Worm (Caenorhabditis elegans) whole organism, early embryonic: Measurements from ENCODE around the gene F53F4.11.

Experiments used
- F13C5.2 ChIP-seq: sonication (generic microtip); optimal IDR thresholded peaks from 2 replicates; lab custom pipeline; 2017; ENCODE audit warnings: mild to moderate bottlenecking, missing genetic modification characterization, inconsistent platforms, missing compliant biosample characterization
- aly-1 ChIP-seq: sonication (generic microtip); optimal IDR thresholded peaks from 2 replicates; lab custom pipeline; 2016; ENCODE audit warnings: missing genetic modification characterization, missing compliant biosample characterization
- ama-1 ChIP-seq: fragments of 150-350 bp; optimal IDR thresholded peaks from 2 replicates; lab custom pipeline; 2014
- ceh-13 ChIP-seq: fragments of 200-800 bp; sonication (Bioruptor generic); optimal IDR thresholded peaks from 2 replicates; lab custom pipeline; 2018; ENCODE audit warnings: mild to moderate bottlenecking, missing genetic modification characterization, missing compliant biosample characterization
- ets-7 ChIP-seq: sonication (generic microtip); optimal IDR thresholded peaks from 2 replicates; lab custom pipeline; 2016; ENCODE audit warnings: missing genotype, missing genetic modification characterization, missing compliant biosample characterization
- flt-1 ChIP-seq: fragments of 200-800 bp; sonication (Bioruptor generic); IDR thresholded peaks from 2 replicates; pipeline ENCODE4 v1.3.6; 2022; ENCODE audit warnings: missing genetic modification characterization, missing compliant biosample characterization
- hmg-4 ChIP-seq: fragments of 200-800 bp; sonication (Bioruptor generic); optimal IDR thresholded peaks from 2 replicates; lab custom pipeline; 2018; ENCODE audit warnings: mild to moderate bottlenecking, missing genetic modification characterization, missing compliant biosample characterization
- hnd-1 ChIP-seq: sonication (generic microtip); optimal IDR thresholded peaks from 2 replicates; lab custom pipeline; 2016; ENCODE audit warnings: missing genetic modification characterization, missing compliant biosample characterization
- pes-1 ChIP-seq: fragments of 200-800 bp; sonication (Bioruptor generic); IDR thresholded peaks from 2 replicates; pipeline ENCODE4 v1.3.6; 2022; ENCODE audit warnings: missing genetic modification reagents, missing genetic modification characterization, missing compliant biosample characterization
- scrt-1 ChIP-seq: fragments of 200-800 bp; sonication (Bioruptor generic); IDR thresholded peaks from 2 replicates; pipeline ENCODE4 v1.3.6; 2022; ENCODE audit warnings: missing genetic modification characterization, missing compliant biosample characterization
- tra-4 ChIP-seq: sonication (generic microtip); optimal IDR thresholded peaks from 2 replicates; lab custom pipeline; 2017; ENCODE audit warnings: missing genetic modification characterization, missing compliant biosample characterization

DNA sequence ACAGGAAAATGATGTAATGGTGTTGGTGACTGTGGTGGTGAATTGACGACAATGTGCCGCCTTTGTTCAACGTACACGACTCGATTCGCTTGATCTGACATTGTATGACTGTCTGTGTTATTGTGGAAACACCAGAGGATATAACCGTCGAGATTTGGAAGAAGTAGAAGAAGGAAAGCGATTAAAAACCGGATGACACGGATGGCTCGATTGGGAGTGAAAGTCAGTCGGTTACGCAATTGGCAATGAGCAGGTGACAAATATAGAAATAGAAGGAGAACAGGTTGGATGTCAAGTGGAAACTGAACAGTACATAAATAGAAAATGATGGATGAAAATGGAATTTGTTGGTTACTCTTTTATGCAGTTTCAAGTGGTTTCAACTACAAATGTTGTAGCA lies 23.4 kb downstream of the F53F4.11 start, which contains the start of gene rdy-2:
- TF ChIP-seq ama-1 (lab: Kevin White, UChicago) (no peak), ceh-13 (no peak), flt-1 (GFP tag; lab: Robert Waterston, UW) (no peak), tra-4 (tag; lab: Kevin White, UChicago) (no peak), pes-1 (no peak), scrt-1 (GFP tag; lab: Robert Waterston, UW) (no peak), aly-1 (tag; lab: Kevin White, UChicago) (no peak), ets-7 (tag; lab: Kevin White, UChicago) (no peak), hnd-1 (tag; lab: Kevin White, UChicago) (no peak), hmg-4 (GFP tag; lab: Kevin White, UChicago) (no peak), F13C5.2 (tag; lab: Kevin White, UChicago) (no peak)
